Fruit fly (Drosophila melanogaster): ENCODE data around the gene wda.

Gene wda

dm6 chr3R:23257986-23258427 is at the start of gene wda, which contains the start of gene Pex11c:
TSS of gene wda (minus strand) at chr3R:23258087.
TSS of gene Pex11c (plus strand) at chr3R:23258365.
- peak; percentile 85 for TF ChIP-seq brk (GFP tag; optimal IDR thresholded peaks at IDR 0.05)
- TF ChIP-seq GATAd (GFP tag; optimal IDR thresholded peaks at IDR 0.05): peak; percentile 70
- no peak for TF ChIP-seq usp (GFP tag; optimal IDR thresholded peaks at IDR 0.05)
- TF ChIP-seq Rel (GFP tag; optimal IDR thresholded peaks at IDR 0.05): peak; percentile 52
- TF ChIP-seq Rel (tag; optimal IDR thresholded peaks at IDR 0.05): peak; percentile 88
- peak; percentile 27 for TF ChIP-seq sage (GFP tag; optimal IDR thresholded peaks at IDR 0.05)
- peak; percentile 86 for TF ChIP-seq psq (GFP tag; optimal IDR thresholded peaks at IDR 0.05)
- peak; percentile 55 for TF ChIP-seq dmrt93B (GFP tag; optimal IDR thresholded peaks at IDR 0.05)
- no peak for TF ChIP-seq tai (GFP tag; optimal IDR thresholded peaks at IDR 0.05)
- TF ChIP-seq Abd-B (GFP tag; optimal IDR thresholded peaks at IDR 0.05): no peak
- peak; percentile 81 for TF ChIP-seq Sp1 (GFP tag; optimal IDR thresholded peaks at IDR 0.05)
- TF ChIP-seq Hr83 (GFP tag; optimal IDR thresholded peaks at IDR 0.05; ENCODE audit: poor library complexity, severe bottlenecking): peak; percentile 47
- peak; percentile 85 for TF ChIP-seq OdsH (GFP tag; optimal IDR thresholded peaks at IDR 0.05)
- peak; percentile 60 for TF ChIP-seq fru (GFP tag; optimal IDR thresholded peaks at IDR 0.05)
- TF ChIP-seq Hnf4 (GFP tag; optimal IDR thresholded peaks at IDR 0.05): peak; percentile 72
- peak in 1 of 2 experiments; percentile 81 for TF ChIP-seq foxo (GFP tag; optimal IDR thresholded peaks at IDR 0.05)
- TF ChIP-seq br (GFP tag; optimal IDR thresholded peaks at IDR 0.05): peak; percentile 48
- TF ChIP-seq sv (GFP tag; optimal IDR thresholded peaks at IDR 0.05): peak; percentile 66
- TF ChIP-seq dsf (GFP tag; optimal IDR thresholded peaks at IDR 0.05; ENCODE audit: borderline replicate concordance): peak; percentile 19
- no peak for TF ChIP-seq CG9705 (GFP tag; optimal IDR thresholded peaks at IDR 0.05)
- peak; percentile 58 for TF ChIP-seq ey (GFP tag; optimal IDR thresholded peaks at IDR 0.05)
- TF ChIP-seq h (GFP tag; optimal IDR thresholded peaks at IDR 0.05): peak; percentile 83
- peak; percentile 54 for TF ChIP-seq woc (GFP tag; optimal IDR thresholded peaks at IDR 0.05)
- peak; percentile 90 for TF ChIP-seq Myc (optimal IDR thresholded peaks at IDR 0.05)
- peak; percentile 86 for TF ChIP-seq rgr (GFP tag; optimal IDR thresholded peaks at IDR 0.05)
- TF ChIP-seq Hr78 (GFP tag; optimal IDR thresholded peaks at IDR 0.05): no peak
- peak; percentile 91 for TF ChIP-seq HLH106 (tag; optimal IDR thresholded peaks at IDR 0.05)

- TF ChIP-seq usp (GFP tag; optimal IDR thresholded peaks at IDR 0.05) (no peak), fru (GFP tag; optimal IDR thresholded peaks at IDR 0.05) (no peak), Rel (GFP tag; optimal IDR thresholded peaks at IDR 0.05) (no peak), Rel (tag; optimal IDR thresholded peaks at IDR 0.05) (no peak), sage (GFP tag; optimal IDR thresholded peaks at IDR 0.05) (no peak), woc (GFP tag; optimal IDR thresholded peaks at IDR 0.05) (no peak), HLH106 (tag; optimal IDR thresholded peaks at IDR 0.05) (no peak), CG9705 (GFP tag; optimal IDR thresholded peaks at IDR 0.05) (no peak), Hr83 (GFP tag; optimal IDR thresholded peaks at IDR 0.05; ENCODE audit: poor library complexity, severe bottlenecking) (no peak), Dfd (GFP tag; optimal IDR thresholded peaks at IDR 0.05) (peak; percentile 70), Hr78 (GFP tag; optimal IDR thresholded peaks at IDR 0.05) (no peak), N (GFP tag; optimal IDR thresholded peaks at IDR 0.05) (peak; percentile 20)
Observed at dm6 chr3R:23306828-23307227, 48.9 kb upstream of the wda start.

- TF ChIP-seq lola (GFP tag; optimal IDR thresholded peaks at IDR 0.05) (no peak), CG32264 (GFP tag; optimal IDR thresholded peaks at IDR 0.05) (no peak), ey (GFP tag; optimal IDR thresholded peaks at IDR 0.05) (no peak)
Observed at dm6 chr3R:23303297-23303696, 45.4 kb upstream of the wda start.

DNA sequence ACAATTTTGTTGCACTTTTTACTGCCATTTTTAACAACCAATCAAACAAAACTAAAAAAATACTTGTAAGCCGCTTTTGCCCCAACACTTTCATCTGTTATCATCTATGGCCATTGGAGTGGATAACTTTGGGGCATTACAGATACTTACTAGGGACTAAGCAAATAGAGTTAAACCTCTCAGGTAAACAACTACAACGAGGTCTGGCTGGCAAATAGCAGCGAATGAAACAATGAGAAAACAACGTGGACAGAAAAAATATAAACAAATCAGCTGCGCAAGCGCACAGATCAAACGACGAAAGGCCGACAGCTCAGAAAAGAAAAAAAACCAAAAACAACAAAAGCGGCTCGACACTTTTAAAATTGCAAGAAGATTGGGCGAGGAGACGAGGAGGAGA is 44.3 kb upstream of the wda start:
- no peak for TF ChIP-seq ey (GFP tag; optimal IDR thresholded peaks at IDR 0.05)
- TF ChIP-seq Vsx2 (GFP tag; optimal IDR thresholded peaks at IDR 0.05; ENCODE audit: partially characterized antibody): no peak
- no peak for TF ChIP-seq Myc (optimal IDR thresholded peaks at IDR 0.05)
- no peak for TF ChIP-seq Hr83 (GFP tag; optimal IDR thresholded peaks at IDR 0.05; ENCODE audit: poor library complexity, severe bottlenecking)
- no peak for TF ChIP-seq OdsH (GFP tag; optimal IDR thresholded peaks at IDR 0.05)
- TF ChIP-seq Sp1 (GFP tag; optimal IDR thresholded peaks at IDR 0.05): no peak
- TF ChIP-seq h (GFP tag; optimal IDR thresholded peaks at IDR 0.05): no peak
- no peak for TF ChIP-seq Abd-B (GFP tag; optimal IDR thresholded peaks at IDR 0.05)

dm6 chr3R:23301270-23301669 is 43.4 kb upstream of the wda start:
- TF ChIP-seq Vsx2 (GFP tag; optimal IDR thresholded peaks at IDR 0.05; ENCODE audit: partially characterized antibody) (no peak), brk (GFP tag; optimal IDR thresholded peaks at IDR 0.05) (no peak), HLH106 (tag; optimal IDR thresholded peaks at IDR 0.05) (no peak), sage (GFP tag; optimal IDR thresholded peaks at IDR 0.05) (no peak), usp (GFP tag; optimal IDR thresholded peaks at IDR 0.05) (no peak), Sp1 (GFP tag; optimal IDR thresholded peaks at IDR 0.05) (no peak), foxo (GFP tag; optimal IDR thresholded peaks at IDR 0.05) (no peak), h (GFP tag; optimal IDR thresholded peaks at IDR 0.05) (no peak), CG9705 (GFP tag; optimal IDR thresholded peaks at IDR 0.05) (no peak), rgr (GFP tag; optimal IDR thresholded peaks at IDR 0.05) (no peak), CG32264 (GFP tag; optimal IDR thresholded peaks at IDR 0.05) (no peak)
